Fruit fly (Drosophila melanogaster) whole organism, adult: ENCODE results near the gene CG11322.

Source experiments
- CG12768 ChIP-seq: fragments of 200-800 bp; sonication (Bioruptor generic); optimal IDR thresholded peaks from 2 replicates; lab custom pipeline; 2017; ENCODE audit warnings: missing biosample characterization, missing genetic modification characterization, mild to moderate bottlenecking, moderate library complexity, missing genetic modification reagents
- cnc ChIP-seq, 2 experiments: fragments of >200 bp; optimal IDR thresholded peaks; 2 replicates each; lab custom pipeline; 2017

- TF ChIP-seq cnc (optimal IDR thresholded peaks at IDR 0.05; lab: Kevin White, UChicago) = no peak
- TF ChIP-seq CG12768 (GFP tag; lab: Kevin White, UChicago) = no peak
These were observed 28.5 kb upstream of the CG11322 start for dm6 chr2L:6787973-6788368.
